Fruit fly (Drosophila melanogaster): Measurements from ENCODE around the gene mRpS2.

mRpS2 gene

DNA sequence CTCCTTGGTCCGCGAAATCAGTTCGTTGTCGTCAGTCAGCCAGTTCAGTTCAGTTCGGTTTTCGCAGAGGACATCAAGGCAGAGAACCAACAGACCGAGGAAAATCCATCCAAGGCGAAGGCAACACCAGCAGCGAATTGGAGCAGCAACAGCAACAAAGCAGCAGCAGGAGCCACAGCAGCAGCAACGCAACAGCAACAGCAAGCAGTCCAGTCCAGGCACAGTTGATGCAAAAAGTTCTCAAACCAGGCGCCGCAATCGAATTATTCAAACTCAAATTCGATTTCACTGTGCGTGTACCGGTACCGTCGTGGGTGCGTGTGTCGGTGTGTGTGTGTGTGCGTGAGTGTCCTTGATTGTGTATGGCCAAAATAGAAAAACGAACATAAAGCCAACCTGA, 28.5 kb downstream of the mRpS2 start, which contains the start of gene CG15628:
CG15628 (plus strand) TSS at position 18 of the 400 bp plus-strand sequence.
- no peak for TF ChIP-seq noc (tag; optimal IDR thresholded peaks at IDR 0.05)

DNA sequence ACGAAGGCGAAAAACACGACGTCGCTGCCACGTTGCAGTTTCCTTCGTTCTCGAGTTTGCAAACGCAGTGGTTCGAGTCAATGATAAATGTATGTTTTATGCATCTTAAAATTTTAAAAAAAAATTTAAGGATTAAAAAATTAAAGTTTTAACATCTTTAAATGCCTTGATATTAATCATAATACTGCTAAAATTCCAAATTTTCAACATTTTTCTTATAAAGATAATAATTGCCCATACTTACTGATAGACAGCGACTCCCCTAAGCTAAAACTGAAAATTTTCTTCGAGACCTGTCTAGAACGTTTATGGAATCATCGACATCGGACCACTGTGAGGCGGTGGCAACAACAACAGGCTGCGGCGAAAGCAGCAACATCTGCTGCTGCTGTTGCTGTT, 28.9 kb downstream of the mRpS2 start:
- TF ChIP-seq noc (tag; optimal IDR thresholded peaks at IDR 0.05), result peak; percentile 18

DNA sequence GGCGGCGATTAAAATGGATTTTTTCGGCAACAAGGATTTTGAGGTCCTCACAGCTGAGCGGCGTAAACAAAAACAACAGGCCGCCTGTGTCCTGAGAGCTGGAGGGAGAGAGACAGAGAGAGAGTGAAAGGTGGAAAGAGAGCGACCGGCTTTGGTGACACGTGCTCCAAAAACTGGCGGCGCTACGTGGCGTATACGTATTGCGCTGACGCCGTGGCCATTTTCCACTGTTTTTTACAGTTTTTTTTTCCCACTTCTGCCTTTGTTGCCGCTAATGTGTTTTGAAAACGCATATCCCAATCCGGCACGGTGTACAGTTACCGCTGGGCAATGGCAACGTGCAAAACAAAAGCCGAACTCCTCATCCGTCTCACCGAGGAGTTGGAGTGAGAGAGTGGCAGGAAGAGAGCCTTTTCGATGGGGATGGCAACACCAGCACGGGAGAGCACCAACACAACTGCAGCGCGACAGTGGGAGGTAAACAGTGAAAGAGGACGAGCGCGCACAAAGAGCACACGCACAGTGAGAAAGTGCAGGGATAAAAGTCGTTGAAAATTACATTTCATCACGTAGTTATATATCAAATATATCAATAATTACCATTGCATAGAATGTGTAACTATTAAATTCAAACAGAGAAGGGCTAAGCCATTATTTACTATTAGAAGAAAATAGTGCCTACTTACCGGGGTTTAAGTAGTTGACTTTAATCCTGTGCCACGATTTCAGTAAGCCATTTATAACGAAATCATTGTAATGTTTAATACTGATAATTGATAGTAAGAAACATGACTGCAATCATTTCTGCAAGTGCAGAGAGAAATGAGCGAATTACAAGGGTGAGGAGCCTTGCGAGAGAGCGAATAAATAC, 29.5 kb downstream of the mRpS2 start:
- TF ChIP-seq noc (tag; optimal IDR thresholded peaks at IDR 0.05), result no peak

- no peak for TF ChIP-seq noc (tag; optimal IDR thresholded peaks at IDR 0.05)
Measured at dm6 chr2L:4819995-4820394, 30.2 kb downstream of the mRpS2 start.

- no peak for TF ChIP-seq noc (tag; optimal IDR thresholded peaks at IDR 0.05)
Measured at dm6 chr2L:4818056-4818455, 32.2 kb downstream of the mRpS2 start, which contains the start of gene CG3225. CG3225 (minus strand) TSS chr2L:4818245.

- TF ChIP-seq noc (tag; optimal IDR thresholded peaks at IDR 0.05), result no peak
Measured at dm6 chr2L:4813023-4813339, 37.2 kb downstream of the mRpS2 start.

DNA sequence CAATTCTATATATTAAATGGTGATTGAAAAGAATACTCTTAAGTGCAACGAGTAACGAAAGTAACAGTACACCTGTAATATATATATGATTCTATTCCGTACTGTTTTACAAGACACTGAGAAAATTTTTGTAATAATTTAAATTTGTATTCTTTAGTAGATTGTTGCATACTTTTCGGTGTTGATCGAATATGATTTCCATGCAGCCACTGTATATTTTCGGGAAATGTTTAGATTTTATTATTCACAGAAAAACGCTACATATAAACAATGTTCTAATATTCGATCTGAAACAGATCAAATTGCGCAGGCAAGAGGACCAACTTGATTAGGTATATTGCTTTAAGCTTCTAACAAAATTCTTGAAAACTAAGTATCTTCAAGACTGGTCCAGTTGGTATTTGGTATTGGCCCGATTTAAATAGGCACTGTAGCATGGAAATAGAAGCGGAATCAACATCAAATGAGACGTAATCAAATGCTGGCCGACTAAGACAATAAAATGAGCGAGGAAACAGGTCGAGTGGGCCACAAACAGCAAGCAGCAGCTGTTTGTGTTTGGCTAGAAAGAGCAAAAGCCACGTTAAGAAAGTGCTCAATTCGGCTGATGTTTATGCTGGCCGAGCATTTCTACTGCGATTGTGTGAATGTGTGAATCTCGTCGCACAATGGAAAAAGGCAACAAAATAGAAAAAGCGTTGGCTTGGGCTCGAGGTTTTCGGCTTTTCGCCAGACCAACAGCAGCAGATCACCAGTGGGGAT, 37.8 kb downstream of the mRpS2 start, which contains the start of gene CG15629:
CG15629 (plus strand) TSS at position 749 of the 762 bp plus-strand sequence.
- TF ChIP-seq noc (tag; optimal IDR thresholded peaks at IDR 0.05), result no peak

DNA sequence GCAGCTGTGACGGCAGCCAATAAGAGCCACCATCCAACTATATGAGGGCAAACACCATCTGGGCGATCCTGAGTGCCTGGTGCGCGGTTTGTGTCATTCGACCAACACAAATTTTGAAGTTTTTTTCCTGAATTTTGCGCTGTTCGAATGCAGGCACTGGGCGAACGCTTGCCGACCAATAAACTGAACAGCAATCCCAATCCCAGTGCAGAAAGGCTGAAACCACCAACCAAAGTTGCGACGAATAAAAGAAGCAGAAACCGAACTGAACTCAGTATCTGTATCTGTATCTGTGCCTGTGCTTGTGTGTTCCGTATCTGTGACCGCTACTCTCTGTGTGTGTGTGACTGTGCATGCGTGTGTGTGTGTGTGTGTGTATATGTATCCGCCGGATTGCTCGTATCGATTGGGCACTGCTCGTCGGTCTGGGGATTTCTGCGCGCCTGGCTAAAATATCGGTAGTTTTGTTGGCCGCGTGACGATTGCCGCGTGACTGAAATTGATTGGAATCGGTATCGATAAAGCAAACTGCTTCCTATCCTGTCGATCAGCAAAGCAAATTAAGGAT, 38.6 kb downstream of the mRpS2 start:
- peak; percentile 23 for TF ChIP-seq noc (tag; optimal IDR thresholded peaks at IDR 0.05)

DNA sequence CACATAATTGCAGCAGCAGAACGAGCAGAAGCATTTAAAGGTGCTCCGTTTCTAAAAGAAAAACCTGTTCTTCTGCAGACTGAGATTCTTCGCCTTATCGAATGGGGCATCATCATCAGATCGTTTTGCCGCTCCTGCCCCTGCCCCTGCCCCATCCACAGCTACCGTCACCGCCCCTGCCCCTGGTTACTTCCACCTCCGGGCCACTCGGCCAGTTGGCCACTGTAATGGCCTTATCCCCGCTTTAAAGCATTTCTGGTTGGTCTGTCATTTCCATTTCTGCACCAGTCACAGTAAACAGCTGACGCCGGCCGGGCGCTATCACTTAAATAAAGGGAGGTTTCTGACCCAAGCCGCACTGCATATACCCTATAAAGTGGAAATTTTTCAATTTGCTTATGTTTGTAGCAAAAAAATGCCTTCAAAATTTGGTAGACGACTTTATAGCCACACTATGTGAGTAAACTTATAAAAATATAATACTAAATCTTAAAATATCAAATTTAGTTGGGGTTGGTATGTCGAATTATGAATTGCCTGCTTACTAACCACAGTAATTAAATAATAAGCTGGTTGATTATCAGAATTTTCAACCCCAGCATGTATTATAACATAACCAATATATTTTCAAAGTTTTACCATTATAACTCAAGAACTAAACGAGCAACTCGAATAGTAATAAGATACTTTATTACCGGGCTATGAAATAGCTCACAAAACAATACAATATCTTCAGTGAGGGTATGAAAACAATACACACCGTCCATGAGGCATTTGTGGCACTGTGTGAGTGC, 39.3 kb downstream of the mRpS2 start:
- TF ChIP-seq noc (tag; optimal IDR thresholded peaks at IDR 0.05), result peak; percentile 78

DNA sequence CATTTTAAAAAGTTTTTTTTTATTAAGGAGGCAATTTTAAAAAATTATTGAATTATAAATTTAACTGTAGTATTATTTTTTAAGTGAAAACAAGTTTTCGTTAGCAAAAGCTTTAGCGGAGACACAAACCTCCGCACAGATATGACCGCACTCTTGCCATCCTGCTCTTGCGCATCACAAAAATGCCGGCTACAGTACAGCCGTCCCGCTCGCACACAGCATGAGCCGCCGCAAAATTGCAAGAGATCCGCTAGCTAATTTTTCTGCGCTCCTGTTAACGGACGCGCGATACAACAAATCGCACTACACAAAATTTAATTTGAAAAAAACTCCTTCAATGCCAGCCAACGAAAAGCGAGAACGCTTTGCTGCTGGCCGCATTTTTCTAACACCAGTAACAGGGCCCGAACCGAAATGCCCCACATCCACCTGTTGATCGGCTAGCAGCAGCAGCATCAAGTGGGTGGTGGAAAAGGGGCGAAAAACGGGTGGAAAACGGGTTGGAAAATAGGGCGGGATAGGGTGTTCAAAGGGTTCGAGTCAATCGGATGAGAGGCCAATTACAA, 40.1 kb downstream of the mRpS2 start:
- TF ChIP-seq noc (tag; optimal IDR thresholded peaks at IDR 0.05), result no peak

DNA sequence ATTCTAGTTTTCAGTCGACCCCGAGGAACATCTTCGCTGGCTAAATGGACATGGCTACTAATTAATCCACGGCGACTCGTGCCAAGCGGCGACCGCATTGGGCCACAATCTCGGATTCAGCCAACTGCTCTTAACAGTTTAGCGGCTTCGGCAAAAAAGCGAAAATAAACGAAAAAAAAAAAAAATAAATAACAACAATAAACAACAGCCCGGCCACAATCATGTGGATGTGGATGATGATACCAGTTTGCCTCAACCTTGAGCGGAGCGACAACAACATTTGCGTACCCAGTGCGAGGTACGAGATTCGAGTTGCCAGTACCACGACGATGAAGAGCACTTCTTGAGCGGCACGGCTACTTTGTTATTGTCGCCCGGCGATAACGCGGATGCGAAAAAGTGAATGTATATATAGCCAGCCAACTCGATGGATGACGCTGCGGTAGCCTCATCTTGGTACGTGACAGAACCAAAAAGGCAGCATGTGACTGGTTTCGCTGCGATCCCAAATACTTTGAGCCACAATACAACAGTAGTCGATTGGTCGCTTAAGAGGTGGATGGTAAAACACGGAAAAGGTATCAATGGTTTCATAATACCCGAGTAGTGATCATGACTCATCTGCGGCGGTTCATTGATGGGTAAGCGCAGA, 42.1 kb downstream of the mRpS2 start:
- TF ChIP-seq noc (tag; optimal IDR thresholded peaks at IDR 0.05), result no peak

dm6 chr2L:4806109-4806508, 44.1 kb downstream of the mRpS2 start:
- no peak for TF ChIP-seq noc (tag; optimal IDR thresholded peaks at IDR 0.05)

DNA sequence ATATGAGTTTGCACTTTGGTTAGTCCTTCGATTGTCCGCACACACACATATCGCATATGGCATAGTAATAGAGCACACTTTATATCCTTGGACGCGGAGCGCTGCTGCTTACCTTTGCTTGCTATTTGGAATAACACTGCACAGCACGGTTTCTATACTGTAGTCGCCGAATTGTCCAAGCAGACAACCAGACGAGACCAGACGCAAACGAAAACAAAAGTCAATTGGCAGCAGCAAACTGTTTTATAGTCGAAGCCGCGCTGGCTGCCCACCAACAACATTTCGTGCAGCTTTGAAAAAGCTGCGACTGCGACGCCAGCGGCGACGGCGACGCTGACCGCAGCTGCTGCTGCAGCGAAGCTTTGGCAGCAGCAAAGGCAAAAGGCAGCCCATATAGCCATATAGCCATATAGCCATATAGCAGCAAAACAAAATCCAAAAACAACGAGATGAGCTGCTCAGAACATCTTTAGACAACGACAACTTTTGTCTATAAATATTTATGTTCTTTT, 48.5 kb downstream of the mRpS2 start, which contains the start of gene slf:
slf (minus strand) TSS at position 219 of the 512 bp plus-strand sequence.
- no peak for TF ChIP-seq noc (tag; optimal IDR thresholded peaks at IDR 0.05)

- no peak for TF ChIP-seq noc (tag; optimal IDR thresholded peaks at IDR 0.05)
Measured at dm6 chr2L:4800033-4800432, 50.2 kb downstream of the mRpS2 start.
